Fruit fly (Drosophila melanogaster) whole organism, embryonic: Measurements from ENCODE around the gene Acyp2.

Experiments used
- CG1024 ChIP-seq: fragments of 200-800 bp; sonication (Bioruptor generic); IDR thresholded peaks from 2 replicates; pipeline ENCODE4 v1.3.6; 2022; ENCODE audit warnings: missing biosample characterization, missing genetic modification characterization
- CG10959 ChIP-seq: fragments of 200-800 bp; sonication (Bioruptor generic); IDR thresholded peaks from 2 replicates; pipeline ENCODE4 v1.3.6; 2022; ENCODE audit warnings: missing biosample characterization, missing genetic modification characterization
- CG12104 ChIP-seq: fragments of 200-800 bp; sonication (Bioruptor generic); optimal IDR thresholded peaks from 3 replicates; lab custom pipeline; 2016; ENCODE audit warnings: missing biosample characterization, missing genetic modification characterization
- CG12155 ChIP-seq: fragments of 200-800 bp; sonication (Bioruptor generic); optimal IDR thresholded peaks from 3 replicates; lab custom pipeline; 2016; ENCODE audit warnings: missing biosample characterization, missing genetic modification characterization
- CG14050 ChIP-seq: fragments of 200-800 bp; sonication (Bioruptor generic); IDR thresholded peaks from 3 replicates; pipeline ENCODE4 v1.3.6; 2022; ENCODE audit warnings: missing biosample characterization, missing genetic modification characterization
- CG14710 ChIP-seq: fragments of 200-800 bp; sonication (Bioruptor generic); optimal IDR thresholded peaks from 3 replicates; lab custom pipeline; 2019; ENCODE audit warnings: missing biosample characterization, mild to moderate bottlenecking, missing genetic modification characterization, moderate library complexity
- CG1529 ChIP-seq: fragments of 200-800 bp; sonication (Bioruptor generic); optimal IDR thresholded peaks from 3 replicates; lab custom pipeline; 2018; ENCODE audit warnings: missing biosample characterization, missing genetic modification characterization
- CG1603 ChIP-seq: fragments of 200-800 bp; sonication (Bioruptor generic); optimal IDR thresholded peaks from 2 replicates; lab custom pipeline; 2019; ENCODE audit warnings: missing biosample characterization, mild to moderate bottlenecking, missing genetic modification characterization, moderate library complexity
- CG32767 ChIP-seq: fragments of 200-800 bp; sonication (Bioruptor generic); IDR thresholded peaks from 2 replicates; pipeline ENCODE4 v1.3.6; 2022; ENCODE audit warnings: missing biosample characterization, missing genetic modification characterization
- CG4282 ChIP-seq: fragments of 200-800 bp; sonication (Bioruptor generic); optimal IDR thresholded peaks from 2 replicates; lab custom pipeline; 2016; ENCODE audit warnings: missing biosample characterization, missing genetic modification characterization
- CG4360 ChIP-seq: fragments of 200-800 bp; sonication (Bioruptor generic); IDR thresholded peaks from 2 replicates; pipeline ENCODE4 v1.3.6; 2022; ENCODE audit warnings: missing biosample characterization, missing genetic modification characterization
- CG4404 ChIP-seq: fragments of 200-800 bp; sonication (Bioruptor generic); IDR thresholded peaks from 2 replicates; pipeline ENCODE4 v1.3.6; 2022; ENCODE audit warnings: missing biosample characterization, missing genetic modification characterization
- CG7839 ChIP-seq: fragments of 200-800 bp; sonication (Bioruptor generic); optimal IDR thresholded peaks from 3 replicates; lab custom pipeline; 2018; ENCODE audit warnings: missing biosample characterization, mild to moderate bottlenecking, missing genetic modification characterization, moderate library complexity
- CG7928 ChIP-seq: fragments of 200-800 bp; sonication (Bioruptor generic); optimal IDR thresholded peaks from 2 replicates; lab custom pipeline; 2017; ENCODE audit warnings: missing biosample characterization, mild to moderate bottlenecking, missing genetic modification characterization
- CG7963 ChIP-seq: fragments of 200-800 bp; sonication (Bioruptor generic); IDR thresholded peaks from 3 replicates; pipeline ENCODE4 v1.3.6; 2022; ENCODE audit warnings: missing biosample characterization, missing genetic modification characterization; ENCODE audit not compliant: partially characterized antibody
- CG8359 ChIP-seq: fragments of 200-800 bp; sonication (Bioruptor generic); optimal IDR thresholded peaks from 2 replicates; lab custom pipeline; 2017; ENCODE audit warnings: missing biosample characterization, mild to moderate bottlenecking, missing genetic modification characterization, borderline replicate concordance
- CG9876 ChIP-seq: fragments of 200-800 bp; sonication (Bioruptor generic); optimal IDR thresholded peaks from 2 replicates; lab custom pipeline; 2016; ENCODE audit warnings: missing biosample characterization, missing genetic modification characterization
- Doc2 ChIP-seq: fragments of 200-800 bp; sonication (Bioruptor generic); IDR thresholded peaks from 2 replicates; pipeline ENCODE4 v1.3.6; 2022; ENCODE audit warnings: missing biosample characterization, missing genetic modification characterization
- Dp ChIP-seq: fragments of 200-800 bp; sonication (Bioruptor generic); optimal IDR thresholded peaks from 2 replicates; lab custom pipeline; 2018; ENCODE audit warnings: missing biosample characterization, mild to moderate bottlenecking, missing genetic modification characterization, moderate library complexity
- HLHmδ ChIP-seq: fragments of 200-800 bp; sonication (Bioruptor generic); optimal IDR thresholded peaks from 2 replicates; lab custom pipeline; 2018; ENCODE audit warnings: missing biosample characterization, mild to moderate bottlenecking, missing genetic modification characterization, moderate library complexity
- Hand ChIP-seq: fragments of 200-800 bp; sonication (Bioruptor generic); optimal IDR thresholded peaks from 2 replicates; lab custom pipeline; 2017; ENCODE audit warnings: mild to moderate bottlenecking, missing biosample characterization, missing genetic modification reagents, missing genetic modification characterization
- Lhr ChIP-seq: fragments of 200-800 bp; sonication (Bioruptor generic); optimal IDR thresholded peaks from 3 replicates; lab custom pipeline; 2017; ENCODE audit warnings: mild to moderate bottlenecking, missing biosample characterization, missing genetic modification reagents, missing genetic modification characterization
- Mes4 ChIP-seq: fragments of 200-800 bp; sonication (Bioruptor generic); optimal IDR thresholded peaks from 2 replicates; lab custom pipeline; 2016; ENCODE audit warnings: missing biosample characterization, missing genetic modification characterization
- PHDP ChIP-seq: fragments of 200-800 bp; sonication (Bioruptor generic); optimal IDR thresholded peaks from 3 replicates; lab custom pipeline; 2018; ENCODE audit warnings: missing biosample characterization, mild to moderate bottlenecking, missing genetic modification characterization, moderate library complexity
- Rfx ChIP-seq: fragments of 200-800 bp; sonication (Bioruptor generic); IDR thresholded peaks from 2 replicates; pipeline ENCODE4 v1.3.6; 2022; ENCODE audit warnings: missing biosample characterization, missing genetic modification characterization
- Sry-δ ChIP-seq: fragments of 200-800 bp; sonication (Bioruptor generic); optimal IDR thresholded peaks from 2 replicates; lab custom pipeline; 2016; ENCODE audit warnings: missing biosample characterization, missing genetic modification characterization
- Xrp1 ChIP-seq: fragments of 200-800 bp; sonication (Bioruptor generic); IDR thresholded peaks from 2 replicates; pipeline ENCODE4 v1.3.6; 2022; ENCODE audit warnings: missing biosample characterization, missing genetic modification characterization
- bcd ChIP-seq: fragments of 200-800 bp; sonication (Bioruptor generic); optimal IDR thresholded peaks from 2 replicates; lab custom pipeline; 2017; ENCODE audit warnings: missing biosample characterization, mild to moderate bottlenecking, missing genetic modification characterization
- caup ChIP-seq: fragments of 200-800 bp; sonication (Bioruptor generic); optimal IDR thresholded peaks from 3 replicates; lab custom pipeline; 2017; ENCODE audit warnings: missing biosample characterization, mild to moderate bottlenecking, missing genetic modification characterization, moderate library complexity; ENCODE audit not compliant: severe bottlenecking
- ci ChIP-seq: fragments of 200-800 bp; sonication (Bioruptor generic); IDR thresholded peaks from 3 replicates; pipeline ENCODE4 v1.3.6; 2022; ENCODE audit warnings: missing biosample characterization, missing genetic modification characterization
- crp ChIP-seq, 2 experiments: fragments of 200-800 bp; sonication (Bioruptor generic); optimal IDR thresholded peaks; 2 replicates in 1 of 2; 3 replicates in 1 of 2; lab custom pipeline; 2017; ENCODE audit warnings: missing biosample characterization in 2 of 2, missing genetic modification characterization in 2 of 2, mild to moderate bottlenecking in 1 of 2, moderate library complexity in 1 of 2
- fd64A ChIP-seq: fragments of 200-800 bp; sonication (Bioruptor generic); optimal IDR thresholded peaks from 3 replicates; lab custom pipeline; 2018; ENCODE audit warnings: missing biosample characterization, mild to moderate bottlenecking, missing genetic modification characterization
- fru ChIP-seq: fragments of >200 bp; optimal IDR thresholded peaks from 2 replicates; lab custom pipeline; 2017
- gsb ChIP-seq: fragments of 200-800 bp; sonication (Bioruptor generic); IDR thresholded peaks from 2 replicates; pipeline ENCODE4 v1.3.6; 2022; ENCODE audit warnings: missing biosample characterization, missing genetic modification characterization
- jigr1 ChIP-seq: fragments of 200-800 bp; sonication (Bioruptor generic); IDR thresholded peaks from 3 replicates; pipeline ENCODE4 v1.3.6; 2022; ENCODE audit warnings: missing biosample characterization, missing genetic modification characterization
- lab ChIP-seq: fragments of 200-800 bp; sonication (Bioruptor generic); optimal IDR thresholded peaks from 3 replicates; lab custom pipeline; 2017; ENCODE audit warnings: missing biosample characterization, missing genetic modification characterization, mild to moderate bottlenecking, moderate library complexity, missing genetic modification reagents
- maf-S ChIP-seq: fragments of 200-800 bp; sonication (Bioruptor generic); optimal IDR thresholded peaks from 2 replicates; lab custom pipeline; 2016; ENCODE audit warnings: missing biosample characterization, missing genetic modification characterization
- mam ChIP-seq: fragments of 200-800 bp; sonication (Bioruptor generic); optimal IDR thresholded peaks from 3 replicates; lab custom pipeline; 2016; ENCODE audit warnings: missing biosample characterization, missing genetic modification characterization
- pb ChIP-seq: fragments of 200-800 bp; sonication (Bioruptor generic); optimal IDR thresholded peaks from 3 replicates; lab custom pipeline; 2016; ENCODE audit warnings: missing biosample characterization, missing genetic modification characterization
- pfk ChIP-seq: fragments of 200-800 bp; sonication (Bioruptor generic); optimal IDR thresholded peaks from 2 replicates; lab custom pipeline; 2018; ENCODE audit warnings: missing biosample characterization, mild to moderate bottlenecking, missing genetic modification characterization, moderate library complexity
- pho ChIP-seq: fragments of 200-800 bp; sonication (Bioruptor generic); optimal IDR thresholded peaks from 2 replicates; lab custom pipeline; 2016; ENCODE audit warnings: missing biosample characterization, missing genetic modification characterization
- pum ChIP-seq: fragments of 200-800 bp; sonication (Bioruptor generic); optimal IDR thresholded peaks from 2 replicates; lab custom pipeline; 2016; ENCODE audit warnings: missing biosample characterization, missing genetic modification characterization
- scrt ChIP-seq: fragments of 200-800 bp; sonication (Bioruptor generic); optimal IDR thresholded peaks from 2 replicates; lab custom pipeline; 2018; ENCODE audit warnings: missing biosample characterization, mild to moderate bottlenecking, missing genetic modification characterization, moderate library complexity
- sisA ChIP-seq: fragments of 200-800 bp; sonication (Bioruptor generic); IDR thresholded peaks from 2 replicates; pipeline ENCODE4 v1.3.6; 2022; ENCODE audit warnings: missing biosample characterization, missing genetic modification characterization
- slou ChIP-seq: fragments of 200-800 bp; sonication (Bioruptor generic); optimal IDR thresholded peaks from 3 replicates; lab custom pipeline; 2016; ENCODE audit warnings: missing biosample characterization, missing genetic modification characterization
- slp2 ChIP-seq: fragments of 200-800 bp; sonication (Bioruptor generic); optimal IDR thresholded peaks from 2 replicates; lab custom pipeline; 2016; ENCODE audit warnings: missing biosample characterization, missing genetic modification characterization
- tll ChIP-seq, 2 experiments: fragments of 200-800 bp in 1 of 2; fragments of >200 bp in 1 of 2; sonication (Bioruptor generic) in 1 of 2; optimal IDR thresholded peaks; 2 replicates each; lab custom pipeline; 2017 to 2019; ENCODE audit warnings: missing biosample characterization in 2 of 2, missing genetic modification characterization in 2 of 2, mild to moderate bottlenecking in 1 of 2, moderate library complexity in 1 of 2
- vfl ChIP-seq: fragments of 200-800 bp; sonication (Bioruptor generic); optimal IDR thresholded peaks from 2 replicates; lab custom pipeline; 2016; ENCODE audit warnings: missing biosample characterization, missing genetic modification characterization
- yki ChIP-seq: fragments of >200 bp; optimal IDR thresholded peaks from 3 replicates; lab custom pipeline; 2018

The Acyp2 gene

DNA sequence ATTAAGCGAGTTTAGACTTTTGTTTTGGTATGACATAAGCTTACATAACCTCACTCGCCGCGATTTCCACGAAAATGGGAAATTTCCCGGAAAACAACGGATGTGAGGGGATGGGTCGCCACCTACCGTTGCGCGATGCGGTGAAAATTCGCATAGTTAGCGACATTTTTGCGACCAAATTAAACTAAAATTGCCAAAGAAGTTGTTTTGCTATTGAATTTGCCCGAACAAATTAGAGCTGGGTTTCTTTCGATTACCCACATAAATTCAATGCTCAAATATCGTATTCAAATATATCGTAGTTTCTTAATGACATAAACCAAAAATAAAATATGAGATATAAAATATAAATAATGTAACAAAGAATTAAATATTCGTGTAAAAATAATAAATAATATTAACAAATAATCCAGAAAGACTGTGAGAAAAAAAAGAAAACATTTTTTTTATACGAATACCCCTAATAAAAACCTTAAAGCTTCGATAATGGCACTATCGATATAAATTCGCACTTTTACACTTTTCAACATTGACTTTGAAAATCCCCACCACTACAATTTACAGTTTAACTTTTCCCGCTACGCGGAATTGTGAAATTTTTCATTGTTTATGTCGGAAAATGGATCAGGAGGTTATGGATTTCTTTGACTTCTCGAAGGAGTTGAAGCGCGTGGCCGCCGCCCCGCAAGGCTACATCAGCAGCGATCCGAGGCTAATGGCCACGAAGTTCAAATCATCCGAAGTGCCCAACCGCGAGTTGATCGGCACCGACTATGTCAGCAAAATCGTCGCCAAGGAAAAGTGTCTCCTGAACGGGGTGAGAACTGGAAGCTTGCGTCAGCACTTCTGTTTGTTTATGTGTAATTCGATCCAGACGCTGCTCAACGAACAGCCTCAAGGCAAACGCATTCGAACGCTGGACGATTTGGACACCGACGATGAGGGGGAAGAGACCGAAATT, 44.7 kb downstream of the Acyp2 start, which contains the start of the genes ND-23 and spn-E (continued):
- no peak for TF ChIP-seq CG4404 (GFP tag; lab: Robert Waterston, UW)
- no peak for TF ChIP-seq CG7928 (GFP tag; lab: Kevin White, UChicago)
- no peak for TF ChIP-seq CG1024 (GFP tag; lab: Robert Waterston, UW)
- no peak for TF ChIP-seq maf-S
- TF ChIP-seq CG1529 (GFP tag; lab: Kevin White, UChicago), result no peak
- no peak for TF ChIP-seq CG12104 (GFP tag; lab: Kevin White, UChicago)
- peak; percentile 52 for TF ChIP-seq bcd (GFP tag; lab: Kevin White, UChicago)
- no peak for TF ChIP-seq caup (GFP tag; lab: Kevin White, UChicago)
- no peak for TF ChIP-seq fd64A
- TF ChIP-seq slp2 (GFP tag; lab: Kevin White, UChicago), result no peak
- no peak for TF ChIP-seq jigr1 (GFP tag; lab: Robert Waterston, UW)
- peak; percentile 14 for TF ChIP-seq CG12155 (GFP tag; lab: Kevin White, UChicago)
- no peak for TF ChIP-seq CG4360 (GFP tag; lab: Robert Waterston, UW)
- no peak for TF ChIP-seq CG1603 (tag; lab: Kevin White, UChicago)
- no peak for TF ChIP-seq pfk
- TF ChIP-seq CG4282 (GFP tag; lab: Kevin White, UChicago), result no peak
- peak; percentile 62; the same call in 1 of the 2 replicates for TF ChIP-seq Rfx
- TF ChIP-seq Mes4 (GFP tag; lab: Kevin White, UChicago), result no peak
- TF ChIP-seq pb, result no peak
- no peak for TF ChIP-seq pho (GFP tag; lab: Kevin White, UChicago)
- 0 out of 3 replicates have a peak, but pooled peaks have one; percentile 7 for TF ChIP-seq CG7963 (GFP tag; lab: Robert Waterston, UW)
- no peak for TF ChIP-seq CG8359 (GFP tag; lab: Kevin White, UChicago)
- peak; percentile 82 for TF ChIP-seq Sry-δ (GFP tag; lab: Kevin White, UChicago)
- peak; percentile 1 for TF ChIP-seq mam (GFP tag; lab: Kevin White, UChicago)
- no peak for TF ChIP-seq PHDP (tag; lab: Kevin White, UChicago)
- no peak for TF ChIP-seq CG9876 (GFP tag; lab: Kevin White, UChicago)
- peak; percentile 80 for TF ChIP-seq Dp (GFP tag; lab: Kevin White, UChicago)
- no peak for TF ChIP-seq fru (lab: Kevin White, UChicago)
- TF ChIP-seq ci (GFP tag; lab: Robert Waterston, UW), result no peak
- no peak for TF ChIP-seq lab (GFP tag; lab: Kevin White, UChicago)
- TF ChIP-seq crp (GFP tag; optimal IDR thresholded peaks at IDR 0.05; lab: Kevin White, UChicago), result no peak
- no peak for TF ChIP-seq Hand (GFP tag; lab: Kevin White, UChicago)
- peak; percentile 70 for TF ChIP-seq CG7839 (tag; lab: Kevin White, UChicago)
- no peak for TF ChIP-seq CG10959 (GFP tag; lab: Robert Waterston, UW)
- TF ChIP-seq gsb (GFP tag; lab: Robert Waterston, UW), result no peak
- no peak for TF ChIP-seq slou (GFP tag; lab: Kevin White, UChicago)
- no peak for TF ChIP-seq pum (GFP tag; lab: Kevin White, UChicago)
- no peak for TF ChIP-seq scrt
- no peak; the same call in 2 of the 3 replicates for TF ChIP-seq CG14050 (GFP tag; lab: Robert Waterston, UW)
- TF ChIP-seq CG14710 (tag; lab: Kevin White, UChicago), result peak; percentile 81
- no peak for TF ChIP-seq Doc2 (GFP tag; lab: Robert Waterston, UW)
- TF ChIP-seq CG32767 (GFP tag; lab: Robert Waterston, UW), result no peak
- no peak for TF ChIP-seq vfl (GFP tag; lab: Kevin White, UChicago)
- no peak for TF ChIP-seq HLHmδ (GFP tag; lab: Kevin White, UChicago)
- peak; percentile 55; the same call in 1 of the 2 replicates for TF ChIP-seq Xrp1
- peak in 1 of 2 experiments; percentile 55 for TF ChIP-seq tll (GFP tag; optimal IDR thresholded peaks at IDR 0.05; lab: Kevin White, UChicago)
- TF ChIP-seq sisA, result no peak; the same call in 1 of the 2 replicates
- no peak for TF ChIP-seq Lhr (GFP tag; lab: Kevin White, UChicago)
- no peak for TF ChIP-seq yki (lab: Kevin White, UChicago)
